Worm (Caenorhabditis elegans) whole organism, L3 larva: Measurements from ENCODE around the gene scrm-3.

Experiments used
- R02D3.7 ChIP-seq: fragments of 150-350 bp; optimal IDR thresholded peaks from 2 replicates; lab custom pipeline; 2014; ENCODE audit warnings: missing biosample characterization, missing genetic modification characterization
- ZK546.5 ChIP-seq: sonication (generic microtip); optimal IDR thresholded peaks from 2 replicates; lab custom pipeline; 2017; ENCODE audit warnings: missing biosample characterization, missing genetic modification characterization
- aly-2 ChIP-seq: fragments of 150-350 bp; optimal IDR thresholded peaks from 2 replicates; lab custom pipeline; 2014; ENCODE audit warnings: missing biosample characterization, missing genetic modification characterization
- ama-1 ChIP-seq: fragments of 150-350 bp; optimal IDR thresholded peaks from 2 replicates; lab custom pipeline; 2018
- ceh-16 ChIP-seq: sonication (generic microtip); optimal IDR thresholded peaks from 2 replicates; lab custom pipeline; 2017; ENCODE audit warnings: missing biosample characterization, missing genetic modification characterization
- ceh-28 ChIP-seq: fragments of 150-350 bp; optimal IDR thresholded peaks from 2 replicates; lab custom pipeline; 2014; ENCODE audit warnings: missing biosample characterization, missing genetic modification reagents, missing genetic modification characterization
- ceh-82 ChIP-seq: fragments of 150-350 bp; optimal IDR thresholded peaks from 2 replicates; lab custom pipeline; 2014; ENCODE audit warnings: missing biosample characterization, missing genetic modification characterization
- ceh-9 ChIP-seq: sonication (generic microtip); optimal IDR thresholded peaks from 2 replicates; lab custom pipeline; 2018; ENCODE audit warnings: missing biosample characterization, missing genetic modification characterization
- daf-12 ChIP-seq: fragments of 150-350 bp; optimal IDR thresholded peaks from 2 replicates; lab custom pipeline; 2014; ENCODE audit warnings: missing biosample characterization, missing genetic modification reagents, missing genetic modification characterization
- egl-27 ChIP-seq: sonication (generic microtip); optimal IDR thresholded peaks from 4 replicates; lab custom pipeline; 2017; ENCODE audit warnings: missing biosample characterization, missing genetic modification reagents, missing genetic modification characterization
- egl-5 ChIP-seq: fragments of 150-350 bp; optimal IDR thresholded peaks from 2 replicates; lab custom pipeline; 2017; ENCODE audit warnings: missing biosample characterization, missing genetic modification reagents, missing genetic modification characterization, inconsistent platforms
- elt-1 ChIP-seq: fragments of 150-350 bp; optimal IDR thresholded peaks from 2 replicates; lab custom pipeline; 2014; ENCODE audit warnings: missing biosample characterization, missing genetic modification characterization
- elt-2 ChIP-seq: sonication (generic microtip); optimal IDR thresholded peaks from 2 replicates; lab custom pipeline; 2016; ENCODE audit warnings: missing genetic modification reagents, mild to moderate bottlenecking, missing genetic modification characterization, missing compliant biosample characterization
- elt-3 ChIP-seq, 3 experiments: fragments of 150-350 bp in 1 of 3; sonication (generic microtip) in 2 of 3; optimal IDR thresholded peaks; 2 replicates in 2 of 3; 4 replicates in 1 of 3; lab custom pipeline; 2014 to 2017; ENCODE audit warnings: missing biosample characterization in 3 of 3, missing genetic modification characterization in 3 of 3
- eor-1 ChIP-seq, 2 experiments: fragments of 150-350 bp; optimal IDR thresholded peaks; 2 replicates each; lab custom pipeline; 2014 to 2018; ENCODE audit warnings: missing biosample characterization in 2 of 2, missing genetic modification characterization in 2 of 2
- fkh-10 ChIP-seq: sonication (generic microtip); optimal IDR thresholded peaks from 2 replicates; lab custom pipeline; 2017; ENCODE audit warnings: missing biosample characterization, missing genetic modification reagents, missing genetic modification characterization
- fkh-2 ChIP-seq: fragments of 150-350 bp; optimal IDR thresholded peaks from 2 replicates; lab custom pipeline; 2014; ENCODE audit warnings: missing biosample characterization, missing genetic modification reagents, missing genetic modification characterization
- fos-1 ChIP-seq: fragments of 150-350 bp; optimal IDR thresholded peaks from 2 replicates; lab custom pipeline; 2014; ENCODE audit warnings: missing biosample characterization, missing genetic modification characterization
- hmg-11 ChIP-seq: sonication (generic microtip); optimal IDR thresholded peaks from 2 replicates; lab custom pipeline; 2016; ENCODE audit warnings: missing genetic modification characterization, missing compliant biosample characterization
- jun-1 ChIP-seq: fragments of 150-350 bp; optimal IDR thresholded peaks from 2 replicates; lab custom pipeline; 2014; ENCODE audit warnings: missing biosample characterization, missing genetic modification reagents, missing genetic modification characterization
- lin-15B ChIP-seq: fragments of 150-350 bp; optimal IDR thresholded peaks from 2 replicates; lab custom pipeline; 2014; ENCODE audit warnings: missing biosample characterization, missing genetic modification characterization
- lin-39 ChIP-seq: fragments of 150-350 bp; optimal IDR thresholded peaks from 2 replicates; lab custom pipeline; 2018; ENCODE audit warnings: missing biosample characterization, missing genetic modification reagents, missing genetic modification characterization
- lsy-12 ChIP-seq: sonication (generic microtip); optimal IDR thresholded peaks from 2 replicates; lab custom pipeline; 2016; ENCODE audit warnings: mild to moderate bottlenecking, missing genetic modification characterization, missing compliant biosample characterization
- mdl-1 ChIP-seq: fragments of 150-350 bp; optimal IDR thresholded peaks from 2 replicates; lab custom pipeline; 2014; ENCODE audit warnings: missing biosample characterization, missing genetic modification characterization
- mml-1 ChIP-seq: fragments of 150-350 bp; sonication (generic microtip); optimal IDR thresholded peaks from 3 replicates; lab custom pipeline; 2014; ENCODE audit warnings: missing biosample characterization, missing genetic modification characterization
- nfya-1 ChIP-seq: sonication (generic microtip); optimal IDR thresholded peaks from 2 replicates; lab custom pipeline; 2017; ENCODE audit warnings: missing genetic modification characterization, mild to moderate bottlenecking, missing compliant biosample characterization, antibody characterized with exemption, moderate library complexity; ENCODE audit not compliant: insufficient read depth
- nhr-11 ChIP-seq: fragments of 150-350 bp; optimal IDR thresholded peaks from 2 replicates; lab custom pipeline; 2014; ENCODE audit warnings: missing biosample characterization, missing genetic modification characterization
- nhr-12 ChIP-seq: fragments of 150-350 bp; optimal IDR thresholded peaks from 2 replicates; lab custom pipeline; 2014; ENCODE audit warnings: missing biosample characterization, missing genetic modification characterization
- nhr-23 ChIP-seq: fragments of 150-350 bp; optimal IDR thresholded peaks from 2 replicates; lab custom pipeline; 2014; ENCODE audit warnings: missing biosample characterization, missing genetic modification reagents, missing genetic modification characterization
- nhr-237 ChIP-seq: fragments of 150-350 bp; optimal IDR thresholded peaks from 2 replicates; lab custom pipeline; 2014; ENCODE audit warnings: missing biosample characterization, missing genetic modification characterization
- nhr-25 ChIP-seq: sonication (generic microtip); optimal IDR thresholded peaks from 2 replicates; lab custom pipeline; 2017; ENCODE audit warnings: missing biosample characterization, missing genetic modification characterization
- nhr-28 ChIP-seq: fragments of 150-350 bp; optimal IDR thresholded peaks from 2 replicates; lab custom pipeline; 2014; ENCODE audit warnings: missing biosample characterization, missing genetic modification characterization
- nhr-43 ChIP-seq: sonication (generic microtip); optimal IDR thresholded peaks from 2 replicates; lab custom pipeline; 2016; ENCODE audit warnings: mild to moderate bottlenecking, missing genetic modification characterization, missing compliant biosample characterization; ENCODE audit not compliant: poor library complexity, severe bottlenecking
- nhr-67 ChIP-seq: fragments of 150-350 bp; optimal IDR thresholded peaks from 2 replicates; lab custom pipeline; 2014; ENCODE audit warnings: missing biosample characterization, missing genetic modification characterization
- nhr-76 ChIP-seq: fragments of 150-350 bp; sonication (generic microtip); optimal IDR thresholded peaks from 5 replicates; lab custom pipeline; 2014; ENCODE audit warnings: missing biosample characterization, missing genetic modification characterization
- nhr-77 ChIP-seq: fragments of 150-350 bp; optimal IDR thresholded peaks from 2 replicates; lab custom pipeline; 2014; ENCODE audit warnings: missing biosample characterization, missing genetic modification characterization
- pha-4 ChIP-seq: fragments of 150-350 bp; optimal IDR thresholded peaks from 2 replicates; lab custom pipeline; 2014; ENCODE audit warnings: missing biosample characterization, missing genetic modification reagents, missing genetic modification characterization
- pqm-1 ChIP-seq: fragments of 150-350 bp; optimal IDR thresholded peaks from 2 replicates; lab custom pipeline; 2017; ENCODE audit warnings: missing biosample characterization, missing genetic modification characterization, inconsistent platforms
- sea-2 ChIP-seq: fragments of 150-350 bp; sonication (generic microtip); optimal IDR thresholded peaks from 4 replicates; lab custom pipeline; 2014; ENCODE audit warnings: missing biosample characterization, missing genetic modification reagents, missing genetic modification characterization
- skn-1 ChIP-seq: fragments of 150-350 bp; optimal IDR thresholded peaks from 2 replicates; lab custom pipeline; 2014; ENCODE audit warnings: missing biosample characterization, missing genetic modification characterization
- snpc-4 ChIP-seq: fragments of 150-350 bp; optimal IDR thresholded peaks from 2 replicates; lab custom pipeline; 2014; ENCODE audit warnings: missing biosample characterization, missing genetic modification characterization
- tbx-2 ChIP-seq: sonication (generic microtip); optimal IDR thresholded peaks from 2 replicates; lab custom pipeline; 2016; ENCODE audit warnings: mild to moderate bottlenecking, missing genetic modification characterization, missing compliant biosample characterization
- unc-39 ChIP-seq: sonication (generic microtip); optimal IDR thresholded peaks from 4 replicates; lab custom pipeline; 2017; ENCODE audit warnings: missing biosample characterization, missing genetic modification characterization
- unc-62 ChIP-seq: fragments of 150-350 bp; sonication (generic microtip); optimal IDR thresholded peaks from 4 replicates; lab custom pipeline; 2014; ENCODE audit warnings: missing biosample characterization, missing genetic modification reagents, missing genetic modification characterization
- zag-1 ChIP-seq: fragments of 150-350 bp; optimal IDR thresholded peaks from 2 replicates; lab custom pipeline; 2014; ENCODE audit warnings: missing biosample characterization, missing genetic modification characterization
- ztf-11 ChIP-seq: fragments of 150-350 bp; optimal IDR thresholded peaks from 2 replicates; lab custom pipeline; 2014; ENCODE audit warnings: missing biosample characterization, missing genetic modification characterization
- ztf-4 ChIP-seq: fragments of 150-350 bp; optimal IDR thresholded peaks from 2 replicates; lab custom pipeline; 2014; ENCODE audit warnings: missing biosample characterization, missing genetic modification characterization

scrm-3 gene

ce11 chrV:3394065-3394464, 37.1 kb upstream of the scrm-3 start:
- no peak for TF ChIP-seq skn-1
- TF ChIP-seq, all 47 proteins: peak for 0

DNA sequence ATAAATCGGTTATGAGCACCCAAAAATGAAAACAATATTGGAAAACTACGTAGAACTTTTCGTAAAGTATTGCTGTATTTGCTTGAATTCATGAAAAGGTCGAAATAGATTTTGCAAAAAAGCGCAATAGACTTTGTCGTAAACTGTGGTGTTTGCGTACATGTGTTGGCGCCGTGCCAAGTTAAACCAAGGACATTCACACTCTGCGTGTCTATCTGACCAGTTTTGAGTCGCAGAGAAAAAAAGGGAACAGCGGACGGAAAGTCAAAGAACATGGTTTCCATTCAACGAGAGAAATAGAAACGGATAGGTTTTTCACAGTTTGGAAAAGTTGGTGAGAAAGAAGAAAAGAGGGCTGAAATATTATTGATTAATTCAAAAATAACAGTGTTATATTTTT, 34.0 kb upstream of the scrm-3 start:
- no peak for TF ChIP-seq mml-1 (tag; lab: Kevin White, UChicago)
- TF ChIP-seq nhr-76 (tag; lab: Kevin White, UChicago), result peak; percentile 29
- no peak for TF ChIP-seq ama-1 (lab: Kevin White, UChicago)
- peak; percentile 57 for TF ChIP-seq mdl-1 (tag; lab: Kevin White, UChicago)
- TF ChIP-seq nhr-12, result no peak
- TF ChIP-seq ceh-9, result no peak
- no peak for TF ChIP-seq ztf-11
- TF ChIP-seq elt-2 (tag; lab: Kevin White, UChicago), result peak; percentile 52
- TF ChIP-seq ceh-82 (tag; lab: Kevin White, UChicago), result no peak
- peak; percentile 21 for TF ChIP-seq hmg-11
- peak; percentile 95 for TF ChIP-seq nhr-23 (tag; lab: Kevin White, UChicago)
- TF ChIP-seq R02D3.7, result peak; percentile 13
- TF ChIP-seq lsy-12, result peak; percentile 28
- peak; percentile 66 for TF ChIP-seq nhr-11
- no peak for TF ChIP-seq elt-3 (tag; optimal IDR thresholded peaks at IDR 0.05; lab: Kevin White, UChicago)
- TF ChIP-seq nhr-25 (tag; lab: Kevin White, UChicago), result peak; percentile 98
- TF ChIP-seq jun-1, result peak; percentile 82
- peak; percentile 69 for TF ChIP-seq snpc-4 (tag; lab: Kevin White, UChicago)
- TF ChIP-seq unc-62 (GFP tag; lab: Kevin White, UChicago), result peak; percentile 26
- no peak for TF ChIP-seq unc-39
- no peak for TF ChIP-seq nhr-28 (tag; lab: Kevin White, UChicago)
- no peak for TF ChIP-seq egl-27
- TF ChIP-seq nhr-67 (tag; lab: Kevin White, UChicago), result no peak
- TF ChIP-seq fkh-10 (GFP tag; lab: Kevin White, UChicago), result no peak
- TF ChIP-seq egl-5, result peak; percentile 73
- TF ChIP-seq tbx-2, result peak; percentile 61
- no peak for TF ChIP-seq fkh-2 (tag; lab: Kevin White, UChicago)
- TF ChIP-seq ceh-16 (tag; lab: Kevin White, UChicago), result no peak
- TF ChIP-seq nhr-77, result no peak
- TF ChIP-seq zag-1, result no peak
- peak; percentile 67 for TF ChIP-seq lin-15B (tag; lab: Kevin White, UChicago)
- TF ChIP-seq ceh-28 (tag; lab: Kevin White, UChicago), result peak; percentile 31
- TF ChIP-seq nhr-237 (tag; lab: Kevin White, UChicago), result no peak
- TF ChIP-seq sea-2, result no peak
- no peak for TF ChIP-seq skn-1
- no peak for TF ChIP-seq eor-1 (tag; optimal IDR thresholded peaks at IDR 0.05; lab: Kevin White, UChicago)
- TF ChIP-seq ztf-4, result no peak
- peak; percentile 94 for TF ChIP-seq nhr-43 (tag; lab: Kevin White, UChicago)
- TF ChIP-seq ZK546.5 (tag; lab: Kevin White, UChicago), result no peak
- peak; percentile 85 for TF ChIP-seq nfya-1
- no peak for TF ChIP-seq aly-2 (tag; lab: Kevin White, UChicago)
- no peak for TF ChIP-seq fos-1
- no peak for TF ChIP-seq daf-12 (tag; lab: Kevin White, UChicago)
- TF ChIP-seq pha-4 (tag; lab: Kevin White, UChicago), result no peak
- peak; percentile 64 for TF ChIP-seq elt-1
- peak; percentile 43 for TF ChIP-seq lin-39 (tag; lab: Kevin White, UChicago)
- no peak for TF ChIP-seq pqm-1 (tag; lab: Kevin White, UChicago)
